Worm (Caenorhabditis elegans) whole organism, young adult: ENCODE data around the gene rpb-2.

Experiments
- C06A6.2 ChIP-seq: fragments of 200-800 bp; sonication (Bioruptor generic); conservative IDR thresholded peaks from 2 replicates; pipeline ENCODE4 v1.3.6; 2022; ENCODE audit warnings: missing genetic modification characterization, missing compliant biosample characterization
- D2030.7 ChIP-seq: fragments of 200-800 bp; sonication (Bioruptor generic); IDR thresholded peaks from 2 replicates; pipeline ENCODE4 v1.3.6; 2022; ENCODE audit warnings: missing genetic modification reagents, missing genetic modification characterization, missing compliant biosample characterization
- F10E7.11 ChIP-seq: sonication (generic microtip); optimal IDR thresholded peaks from 2 replicates; lab custom pipeline; 2017; ENCODE audit warnings: mild to moderate bottlenecking, missing genetic modification characterization, moderate library complexity, missing compliant biosample characterization
- F23B12.7 ChIP-seq: sonication (generic microtip); optimal IDR thresholded peaks from 2 replicates; lab custom pipeline; 2017; ENCODE audit warnings: missing genetic modification characterization, mild to moderate bottlenecking, missing compliant biosample characterization, antibody characterized with exemption, moderate library complexity; ENCODE audit not compliant: insufficient read depth
- F33H1.4 ChIP-seq: fragments of 200-800 bp; sonication (Bioruptor generic); IDR thresholded peaks from 2 replicates; pipeline ENCODE4 v1.3.6; 2022; ENCODE audit warnings: missing genetic modification reagents, missing genetic modification characterization, missing compliant biosample characterization
- F57A8.1 ChIP-seq: fragments of 200-800 bp; sonication (Bioruptor generic); optimal IDR thresholded peaks from 2 replicates; lab custom pipeline; 2018; ENCODE audit warnings: mild to moderate bottlenecking, missing genetic modification characterization, moderate library complexity, missing compliant biosample characterization
- K11D2.4 ChIP-seq: fragments of 200-800 bp; sonication (Bioruptor generic); IDR thresholded peaks from 2 replicates; pipeline ENCODE4 v1.3.6; 2022; ENCODE audit warnings: missing genetic modification reagents, missing genetic modification characterization, missing compliant biosample characterization
- K12H6.12 ChIP-seq: fragments of 200-800 bp; sonication (Bioruptor generic); optimal IDR thresholded peaks from 2 replicates; lab custom pipeline; 2018; ENCODE audit warnings: mild to moderate bottlenecking, missing genetic modification characterization, missing compliant biosample characterization
- T26A5.8 ChIP-seq: sonication (generic microtip); optimal IDR thresholded peaks from 2 replicates; lab custom pipeline; 2016; ENCODE audit warnings: missing genetic modification characterization, missing compliant biosample characterization
- Y79H2A.3 ChIP-seq: fragments of 200-800 bp; sonication (Bioruptor generic); conservative IDR thresholded peaks from 2 replicates; pipeline ENCODE4 v1.3.6; 2022; ENCODE audit warnings: missing genetic modification reagents, missing genetic modification characterization, missing compliant biosample characterization
- attf-3 ChIP-seq: fragments of 200-800 bp; sonication (Bioruptor generic); conservative IDR thresholded peaks from 2 replicates; pipeline ENCODE4 v1.3.6; 2022; ENCODE audit warnings: missing genetic modification reagents, missing genetic modification characterization, missing compliant biosample characterization
- attf-5 ChIP-seq: fragments of 200-800 bp; sonication (Bioruptor generic); optimal IDR thresholded peaks from 2 replicates; lab custom pipeline; 2018; ENCODE audit warnings: mild to moderate bottlenecking, missing genetic modification characterization, missing compliant biosample characterization
- attf-6 ChIP-seq: fragments of 200-800 bp; sonication (Bioruptor generic); IDR thresholded peaks from 2 replicates; pipeline ENCODE4 v1.3.6; 2022; ENCODE audit warnings: missing genetic modification reagents, missing genetic modification characterization, missing compliant biosample characterization
- cebp-1 ChIP-seq, 2 experiments: fragments of 200-800 bp in 1 of 2; sonication (Bioruptor generic) in 1 of 2; sonication (generic microtip) in 1 of 2; IDR thresholded peaks in 1 of 2; optimal IDR thresholded peaks in 1 of 2; 2 replicates each; pipeline versions ENCODE4 v1.3.6 to Lab custom; 2017 to 2022; ENCODE audit warnings: missing compliant biosample characterization in 2 of 2, missing genetic modification characterization in 2 of 2, mild to moderate bottlenecking in 1 of 2, missing genetic modification reagents in 1 of 2, moderate library complexity in 1 of 2
- ceh-27 ChIP-seq: fragments of 200-800 bp; sonication (Bioruptor generic); optimal IDR thresholded peaks from 2 replicates; lab custom pipeline; 2018; ENCODE audit warnings: mild to moderate bottlenecking, missing genetic modification characterization, moderate library complexity, missing compliant biosample characterization
- chd-7 ChIP-seq: sonication (generic microtip); optimal IDR thresholded peaks from 2 replicates; lab custom pipeline; 2016; ENCODE audit warnings: mild to moderate bottlenecking, missing genetic modification characterization, moderate library complexity, missing compliant biosample characterization
- efl-1 ChIP-seq: fragments of 150-350 bp; optimal IDR thresholded peaks from 2 replicates; lab custom pipeline; 2014; ENCODE audit warnings: missing biosample characterization, missing genetic modification reagents, missing genetic modification characterization
- egrh-3 ChIP-seq: fragments of 200-800 bp; sonication (Bioruptor generic); IDR thresholded peaks from 2 replicates; pipeline ENCODE4 v1.3.6; 2022; ENCODE audit warnings: missing genetic modification reagents, missing genetic modification characterization, missing compliant biosample characterization
- ekl-4 ChIP-seq: fragments of 200-800 bp; sonication (Bioruptor generic); IDR thresholded peaks from 2 replicates; pipeline ENCODE4 v1.3.6; 2022; ENCODE audit warnings: missing genetic modification reagents, missing genetic modification characterization, missing compliant biosample characterization
- hmg-1.2 ChIP-seq: fragments of 200-800 bp; sonication (Bioruptor generic); IDR thresholded peaks from 2 replicates; pipeline ENCODE4 v1.3.6; 2022; ENCODE audit warnings: missing genetic modification reagents, missing genetic modification characterization, missing compliant biosample characterization
- let-526 ChIP-seq: fragments of 200-800 bp; sonication (Bioruptor generic); IDR thresholded peaks from 2 replicates; pipeline ENCODE4 v1.3.6; 2022; ENCODE audit warnings: missing genetic modification reagents, missing genetic modification characterization, missing compliant biosample characterization
- lin-35 ChIP-seq, 3 experiments: fragments of 150-350 bp in 2 of 3; sonication (generic microtip) in 1 of 3; optimal IDR thresholded peaks; 2 replicates each; lab custom pipeline; 2014 to 2018; ENCODE audit warnings: missing biosample characterization in 3 of 3, missing genetic modification characterization in 3 of 3, missing genetic modification reagents in 3 of 3
- madf-6 ChIP-seq: fragments of 200-800 bp; sonication (Bioruptor generic); IDR thresholded peaks from 2 replicates; pipeline ENCODE4 v1.3.6; 2022; ENCODE audit warnings: missing genetic modification reagents, missing genetic modification characterization, missing compliant biosample characterization
- mel-28 ChIP-seq: sonication (generic microtip); optimal IDR thresholded peaks from 2 replicates; lab custom pipeline; 2016; ENCODE audit warnings: borderline replicate concordance, mild to moderate bottlenecking, missing genetic modification characterization, missing compliant biosample characterization
- nfyb-1 ChIP-seq: fragments of 200-800 bp; sonication (Bioruptor generic); IDR thresholded peaks from 2 replicates; pipeline ENCODE4 v1.3.6; 2022; ENCODE audit warnings: missing genetic modification reagents, missing genetic modification characterization, missing compliant biosample characterization
- nhr-27 ChIP-seq: fragments of 200-800 bp; sonication (Bioruptor generic); optimal IDR thresholded peaks from 2 replicates; lab custom pipeline; 2018; ENCODE audit warnings: mild to moderate bottlenecking, missing genetic modification characterization, moderate library complexity, missing compliant biosample characterization
- repo-1 ChIP-seq: sonication (generic microtip); optimal IDR thresholded peaks from 2 replicates; lab custom pipeline; 2017; ENCODE audit warnings: mild to moderate bottlenecking, missing genetic modification characterization, missing compliant biosample characterization
- snpc-1.1 ChIP-seq: sonication (generic microtip); optimal IDR thresholded peaks from 2 replicates; lab custom pipeline; 2017; ENCODE audit warnings: missing genetic modification characterization, mild to moderate bottlenecking, missing compliant biosample characterization, antibody characterized with exemption, moderate library complexity, missing genotype, missing genetic modification reagents; ENCODE audit not compliant: insufficient read depth
- somi-1 ChIP-seq: fragments of 200-800 bp; sonication (Bioruptor generic); optimal IDR thresholded peaks from 2 replicates; lab custom pipeline; 2018; ENCODE audit warnings: mild to moderate bottlenecking, missing genetic modification characterization, missing compliant biosample characterization
- tbx-9 ChIP-seq: sonication (generic microtip); optimal IDR thresholded peaks from 2 replicates; lab custom pipeline; 2016; ENCODE audit warnings: borderline replicate concordance, missing genetic modification characterization, inconsistent platforms, missing compliant biosample characterization
- tlf-1 ChIP-seq: fragments of 200-800 bp; sonication (Bioruptor generic); optimal IDR thresholded peaks from 2 replicates; lab custom pipeline; 2018; ENCODE audit warnings: mild to moderate bottlenecking, missing genetic modification characterization, missing compliant biosample characterization
- zfh-2 ChIP-seq: fragments of 200-800 bp; sonication (Bioruptor generic); conservative IDR thresholded peaks from 2 replicates; pipeline ENCODE4 v1.3.6; 2022; ENCODE audit warnings: missing genetic modification reagents, missing genetic modification characterization, missing compliant biosample characterization
- ztf-25 ChIP-seq: fragments of 200-800 bp; sonication (Bioruptor generic); IDR thresholded peaks from 2 replicates; pipeline ENCODE4 v1.3.6; 2022; ENCODE audit warnings: missing genetic modification reagents, missing genetic modification characterization, missing compliant biosample characterization
- ztf-28 ChIP-seq: fragments of 200-800 bp; sonication (Bioruptor generic); IDR thresholded peaks from 2 replicates; pipeline ENCODE4 v1.3.6; 2022; ENCODE audit warnings: missing genetic modification reagents, missing genetic modification characterization, missing compliant biosample characterization

The rpb-2 gene

ce11 chrIII:4948631-4949030, 9.3 kb downstream of the rpb-2 start:
- TF ChIP-seq madf-6 (GFP tag; lab: Robert Waterston, UW) (peak; percentile 50; the same call in 1 of the 2 replicates), ceh-27 (GFP tag; lab: Kevin White, UChicago) (no peak), T26A5.8 (tag; lab: Kevin White, UChicago) (no peak), D2030.7 (peak; percentile 25; the same call in 1 of the 2 replicates), egrh-3 (GFP tag; lab: Robert Waterston, UW) (peak; percentile 63; the same call in 1 of the 2 replicates), efl-1 (peak; percentile 48), zfh-2 (GFP tag; lab: Robert Waterston, UW) (peak; percentile 90), repo-1 (tag; lab: Kevin White, UChicago) (no peak), hmg-1.2 (GFP tag; lab: Robert Waterston, UW) (peak; percentile 52; the same call in 1 of the 2 replicates)
- TF ChIP-seq, all 124 proteins: peak for 6

ce11 chrIII:4950345-4950744, 11.0 kb downstream of the rpb-2 start:
- TF ChIP-seq attf-5 (peak; percentile 13), cebp-1 (GFP tag; IDR thresholded peaks at IDR 0.05; lab: Robert Waterston, UW) (no peak), cebp-1 (tag; optimal IDR thresholded peaks at IDR 0.05; lab: Kevin White, UChicago) (peak; percentile 37), K11D2.4 (GFP tag; lab: Robert Waterston, UW) (0 out of 2 replicates have a peak, but pooled peaks have one; percentile 63), mel-28 (tag; lab: Kevin White, UChicago) (no peak), nhr-27 (tag; lab: Kevin White, UChicago) (no peak), K12H6.12 (tag; lab: Kevin White, UChicago) (peak; percentile 29), F23B12.7 (tag; lab: Kevin White, UChicago) (peak; percentile 13), let-526 (GFP tag; lab: Robert Waterston, UW) (no peak), zfh-2 (GFP tag; lab: Robert Waterston, UW) (peak; percentile 88)

- TF ChIP-seq chd-7 (tag; lab: Kevin White, UChicago) (no peak), zfh-2 (GFP tag; lab: Robert Waterston, UW) (peak; percentile 91), ztf-25 (GFP tag; lab: Robert Waterston, UW) (no peak), nfyb-1 (GFP tag; lab: Robert Waterston, UW) (no peak), egrh-3 (GFP tag; lab: Robert Waterston, UW) (peak; percentile 69; the same call in 1 of the 2 replicates), somi-1 (GFP tag; lab: Kevin White, UChicago) (no peak), Y79H2A.3 (GFP tag; lab: Robert Waterston, UW) (no peak), snpc-1.1 (tag; lab: Kevin White, UChicago) (no peak)
Observed at ce11 chrIII:4951210-4951609, 11.8 kb downstream of the rpb-2 start.

ce11 chrIII:4951824-4952223, 12.5 kb downstream of the rpb-2 start, which contains the start of gene flh-2:
flh-2 (plus strand) TSS chrIII:4952124.
- TF ChIP-seq tlf-1 (GFP tag; lab: Kevin White, UChicago): no peak
- no peak for TF ChIP-seq D2030.7
- TF ChIP-seq ztf-28: no peak
- no peak for TF ChIP-seq attf-3 (GFP tag; lab: Robert Waterston, UW)
- no peak for TF ChIP-seq tbx-9 (tag; lab: Kevin White, UChicago)
- no peak for TF ChIP-seq F10E7.11
- TF ChIP-seq attf-6 (GFP tag; lab: Robert Waterston, UW): no peak
- no peak for TF ChIP-seq lin-35 (GFP tag; optimal IDR thresholded peaks at IDR 0.05; lab: Kevin White, UChicago)
- TF ChIP-seq ekl-4 (GFP tag; lab: Robert Waterston, UW): no peak
- TF ChIP-seq C06A6.2: no peak
- no peak for TF ChIP-seq F57A8.1 (GFP tag; lab: Kevin White, UChicago)
- no peak for TF ChIP-seq chd-7 (tag; lab: Kevin White, UChicago)
- TF ChIP-seq F33H1.4 (GFP tag; lab: Robert Waterston, UW): no peak
- TF ChIP-seq, all 124 proteins: peak for 0
